Worm (Caenorhabditis elegans) whole organism, young adult: ENCODE results near the gene EEED8.15.

Experiments
- B0019.2 ChIP-seq: fragments of 200-800 bp; sonication (Bioruptor generic); conservative IDR thresholded peaks from 2 replicates; pipeline ENCODE4 v1.3.6; 2022; ENCODE audit warnings: missing genetic modification reagents, missing genetic modification characterization, missing compliant biosample characterization
- B0336.3 ChIP-seq: fragments of 200-800 bp; sonication (Bioruptor generic); IDR thresholded peaks from 2 replicates; pipeline ENCODE4 v1.3.6; 2022; ENCODE audit warnings: missing genetic modification characterization, missing compliant biosample characterization
- C17E4.6 ChIP-seq: fragments of 200-800 bp; sonication (Bioruptor generic); IDR thresholded peaks from 2 replicates; pipeline ENCODE4 v1.3.6; 2022; ENCODE audit warnings: missing genetic modification reagents, missing genetic modification characterization, missing compliant biosample characterization
- F49E8.2 ChIP-seq: sonication (generic microtip); optimal IDR thresholded peaks from 3 replicates; lab custom pipeline; 2017; ENCODE audit warnings: missing genetic modification characterization, mild to moderate bottlenecking, missing compliant biosample characterization, antibody characterized with exemption, moderate library complexity; ENCODE audit not compliant: insufficient read depth
- F57C9.4 ChIP-seq: sonication (generic microtip); optimal IDR thresholded peaks from 2 replicates; lab custom pipeline; 2017; ENCODE audit warnings: mild to moderate bottlenecking, missing genetic modification characterization, missing compliant biosample characterization
- K11D2.4 ChIP-seq: fragments of 200-800 bp; sonication (Bioruptor generic); IDR thresholded peaks from 2 replicates; pipeline ENCODE4 v1.3.6; 2022; ENCODE audit warnings: missing genetic modification reagents, missing genetic modification characterization, missing compliant biosample characterization
- Y53F4B.3 ChIP-seq: fragments of 200-800 bp; sonication (Bioruptor generic); IDR thresholded peaks from 2 replicates; pipeline ENCODE4 v1.3.6; 2022; ENCODE audit warnings: missing genetic modification reagents, missing genetic modification characterization, missing compliant biosample characterization
- Y56A3A.18 ChIP-seq: fragments of 200-800 bp; sonication (Bioruptor generic); IDR thresholded peaks from 2 replicates; pipeline ENCODE4 v1.3.6; 2022; ENCODE audit warnings: missing genetic modification reagents, missing genetic modification characterization, missing compliant biosample characterization
- Y67H2A.10 ChIP-seq: fragments of 200-800 bp; sonication (Bioruptor generic); conservative IDR thresholded peaks from 2 replicates; pipeline ENCODE4 v1.3.6; 2022; ENCODE audit warnings: missing genetic modification reagents, missing genetic modification characterization, missing compliant biosample characterization
- bed-1 ChIP-seq: fragments of 200-800 bp; sonication (Bioruptor generic); IDR thresholded peaks from 2 replicates; pipeline ENCODE4 v1.3.6; 2022; ENCODE audit warnings: missing genetic modification reagents, missing genetic modification characterization, missing compliant biosample characterization
- bed-2 ChIP-seq: fragments of 200-800 bp; sonication (Bioruptor generic); IDR thresholded peaks from 2 replicates; pipeline ENCODE4 v1.3.6; 2022; ENCODE audit warnings: missing genetic modification reagents, missing genetic modification characterization, missing compliant biosample characterization
- cebp-2 ChIP-seq: fragments of 200-800 bp; sonication (Bioruptor generic); IDR thresholded peaks from 2 replicates; pipeline ENCODE4 v1.3.6; 2022; ENCODE audit warnings: missing genetic modification characterization, missing compliant biosample characterization
- ceh-100 ChIP-seq: fragments of 200-800 bp; sonication (Bioruptor generic); IDR thresholded peaks from 2 replicates; pipeline ENCODE4 v1.3.6; 2022; ENCODE audit warnings: missing genetic modification reagents, missing genetic modification characterization, missing compliant biosample characterization
- ceh-27 ChIP-seq: fragments of 200-800 bp; sonication (Bioruptor generic); optimal IDR thresholded peaks from 2 replicates; lab custom pipeline; 2018; ENCODE audit warnings: mild to moderate bottlenecking, missing genetic modification characterization, moderate library complexity, missing compliant biosample characterization
- ceh-91 ChIP-seq: fragments of 200-800 bp; sonication (Bioruptor generic); IDR thresholded peaks from 2 replicates; pipeline ENCODE4 v1.3.6; 2022; ENCODE audit warnings: missing genetic modification reagents, missing genetic modification characterization, missing compliant biosample characterization
- dpff-1 ChIP-seq: sonication (generic microtip); optimal IDR thresholded peaks from 2 replicates; lab custom pipeline; 2017; ENCODE audit warnings: mild to moderate bottlenecking, missing genetic modification characterization, missing compliant biosample characterization
- egl-18 ChIP-seq: fragments of 200-800 bp; sonication (Bioruptor generic); IDR thresholded peaks from 2 replicates; pipeline ENCODE4 v1.3.6; 2022; ENCODE audit warnings: missing genetic modification reagents, missing genetic modification characterization, missing compliant biosample characterization
- egl-44 ChIP-seq: fragments of 200-800 bp; sonication (Bioruptor generic); IDR thresholded peaks from 2 replicates; pipeline ENCODE4 v1.3.6; 2022; ENCODE audit warnings: missing genetic modification reagents, missing genetic modification characterization, missing compliant biosample characterization
- hmg-20 ChIP-seq: fragments of 200-800 bp; sonication (Bioruptor generic); IDR thresholded peaks from 2 replicates; pipeline ENCODE4 v1.3.6; 2022; ENCODE audit warnings: missing genetic modification reagents, missing genetic modification characterization, missing compliant biosample characterization
- hrde-1 ChIP-seq: sonication (generic microtip); optimal IDR thresholded peaks from 2 replicates; lab custom pipeline; 2016; ENCODE audit warnings: missing genetic modification characterization, mild to moderate bottlenecking, missing compliant biosample characterization, moderate library complexity, missing genotype, missing genetic modification reagents, borderline replicate concordance
- lag-1 ChIP-seq: fragments of 200-800 bp; sonication (Bioruptor generic); IDR thresholded peaks from 2 replicates; pipeline ENCODE4 v1.3.6; 2022; ENCODE audit warnings: missing genetic modification reagents, missing genetic modification characterization, missing compliant biosample characterization
- let-607 ChIP-seq, 2 experiments: fragments of 200-800 bp in 1 of 2; sonication (Bioruptor generic) in 1 of 2; sonication (generic microtip) in 1 of 2; optimal IDR thresholded peaks; 2 replicates each; lab custom pipeline; 2016 to 2018; ENCODE audit warnings: mild to moderate bottlenecking in 2 of 2, missing compliant biosample characterization in 2 of 2, missing genetic modification characterization in 2 of 2, moderate library complexity in 2 of 2, missing genotype in 1 of 2
- lin-26 ChIP-seq: fragments of 200-800 bp; sonication (Bioruptor generic); IDR thresholded peaks from 2 replicates; pipeline ENCODE4 v1.3.6; 2022; ENCODE audit warnings: missing genetic modification reagents, missing genetic modification characterization, missing compliant biosample characterization
- lin-35 ChIP-seq, 3 experiments: fragments of 150-350 bp in 2 of 3; sonication (generic microtip) in 1 of 3; optimal IDR thresholded peaks; 2 replicates each; lab custom pipeline; 2014 to 2018; ENCODE audit warnings: missing biosample characterization in 3 of 3, missing genetic modification characterization in 3 of 3, missing genetic modification reagents in 3 of 3
- lir-1 ChIP-seq: fragments of 200-800 bp; sonication (Bioruptor generic); conservative IDR thresholded peaks from 2 replicates; pipeline ENCODE4 v1.3.6; 2022; ENCODE audit warnings: missing genetic modification reagents, missing genetic modification characterization, missing compliant biosample characterization
- lsl-1 ChIP-seq: fragments of 200-800 bp; sonication (Bioruptor generic); optimal IDR thresholded peaks from 2 replicates; lab custom pipeline; 2018; ENCODE audit warnings: mild to moderate bottlenecking, missing genetic modification characterization, moderate library complexity, missing compliant biosample characterization
- madf-6 ChIP-seq: fragments of 200-800 bp; sonication (Bioruptor generic); IDR thresholded peaks from 2 replicates; pipeline ENCODE4 v1.3.6; 2022; ENCODE audit warnings: missing genetic modification reagents, missing genetic modification characterization, missing compliant biosample characterization
- mcd-1 ChIP-seq: fragments of 200-800 bp; sonication (Bioruptor generic); IDR thresholded peaks from 2 replicates; pipeline ENCODE4 v1.3.6; 2022; ENCODE audit warnings: missing genetic modification reagents, missing genetic modification characterization, missing compliant biosample characterization
- mes-4 ChIP-seq: sonication (generic microtip); optimal IDR thresholded peaks from 2 replicates; lab custom pipeline; 2016; ENCODE audit warnings: missing genotype, missing genetic modification characterization, missing compliant biosample characterization
- mxl-1 ChIP-seq: sonication (generic microtip); optimal IDR thresholded peaks from 2 replicates; lab custom pipeline; 2016; ENCODE audit warnings: missing genetic modification characterization, missing compliant biosample characterization
- nfyb-1 ChIP-seq: fragments of 200-800 bp; sonication (Bioruptor generic); IDR thresholded peaks from 2 replicates; pipeline ENCODE4 v1.3.6; 2022; ENCODE audit warnings: missing genetic modification reagents, missing genetic modification characterization, missing compliant biosample characterization
- nhr-27 ChIP-seq: fragments of 200-800 bp; sonication (Bioruptor generic); optimal IDR thresholded peaks from 2 replicates; lab custom pipeline; 2018; ENCODE audit warnings: mild to moderate bottlenecking, missing genetic modification characterization, moderate library complexity, missing compliant biosample characterization
- nhr-80 ChIP-seq: sonication (generic microtip); optimal IDR thresholded peaks from 2 replicates; lab custom pipeline; 2016; ENCODE audit warnings: missing genetic modification characterization, missing compliant biosample characterization
- nhr-90 ChIP-seq: sonication (generic microtip); optimal IDR thresholded peaks from 2 replicates; lab custom pipeline; 2016; ENCODE audit warnings: missing genotype, mild to moderate bottlenecking, missing genetic modification characterization, missing compliant biosample characterization
- rec-8 ChIP-seq, 2 experiments: sonication (generic microtip); optimal IDR thresholded peaks; 2 replicates each; lab custom pipeline; 2016; ENCODE audit warnings: mild to moderate bottlenecking in 2 of 2, missing genetic modification characterization in 2 of 2, missing genetic modification reagents in 2 of 2, missing genotype in 2 of 2, missing biosample characterization in 1 of 2, missing compliant biosample characterization in 1 of 2, moderate library complexity in 1 of 2
- snpc-3.4 ChIP-seq: sonication (generic microtip); optimal IDR thresholded peaks from 2 replicates; lab custom pipeline; 2017; ENCODE audit warnings: missing genetic modification characterization, mild to moderate bottlenecking, missing compliant biosample characterization, antibody characterized with exemption, moderate library complexity, missing genotype, missing genetic modification reagents
- tbp1 ChIP-seq: fragments of 200-800 bp; sonication (Bioruptor generic); optimal IDR thresholded peaks from 2 replicates; lab custom pipeline; 2018; ENCODE audit warnings: mild to moderate bottlenecking, missing genetic modification characterization, missing compliant biosample characterization
- tlf-1 ChIP-seq: fragments of 200-800 bp; sonication (Bioruptor generic); optimal IDR thresholded peaks from 2 replicates; lab custom pipeline; 2018; ENCODE audit warnings: mild to moderate bottlenecking, missing genetic modification characterization, missing compliant biosample characterization
- xnd-1 ChIP-seq: sonication (generic microtip); optimal IDR thresholded peaks from 2 replicates; lab custom pipeline; 2016; ENCODE audit warnings: missing genotype, missing genetic modification reagents, missing genetic modification characterization, missing compliant biosample characterization
- zfh-2 ChIP-seq: fragments of 200-800 bp; sonication (Bioruptor generic); conservative IDR thresholded peaks from 2 replicates; pipeline ENCODE4 v1.3.6; 2022; ENCODE audit warnings: missing genetic modification reagents, missing genetic modification characterization, missing compliant biosample characterization
- ztf-25 ChIP-seq: fragments of 200-800 bp; sonication (Bioruptor generic); IDR thresholded peaks from 2 replicates; pipeline ENCODE4 v1.3.6; 2022; ENCODE audit warnings: missing genetic modification reagents, missing genetic modification characterization, missing compliant biosample characterization
- ztf-28 ChIP-seq: fragments of 200-800 bp; sonication (Bioruptor generic); IDR thresholded peaks from 2 replicates; pipeline ENCODE4 v1.3.6; 2022; ENCODE audit warnings: missing genetic modification reagents, missing genetic modification characterization, missing compliant biosample characterization
- ztf-3 ChIP-seq: fragments of 200-800 bp; sonication (Bioruptor generic); optimal IDR thresholded peaks from 2 replicates; lab custom pipeline; 2018; ENCODE audit warnings: mild to moderate bottlenecking, missing genetic modification characterization, missing compliant biosample characterization
- ztf-6 ChIP-seq: fragments of 200-800 bp; sonication (Bioruptor generic); IDR thresholded peaks from 2 replicates; pipeline ENCODE4 v1.3.6; 2022; ENCODE audit warnings: missing genetic modification reagents, missing genetic modification characterization, missing compliant biosample characterization

Gene EEED8.15

ce11 chrII:5377467-5378238 lies 41.4 kb upstream of the EEED8.15 start, which contains the start of gene prdx-2 (continued):
- TF ChIP-seq B0336.3 (GFP tag; lab: Robert Waterston, UW) (peak; percentile 73), nfyb-1 (GFP tag; lab: Robert Waterston, UW) (0 out of 2 replicates have a peak, but pooled peaks have one; percentile 51), K11D2.4 (GFP tag; lab: Robert Waterston, UW) (no peak), xnd-1 (peak; percentile 84), lag-1 (GFP tag; lab: Robert Waterston, UW) (no peak), tlf-1 (GFP tag; lab: Kevin White, UChicago) (peak; percentile 81), lsl-1 (peak; percentile 98), egl-44 (no peak), B0019.2 (peak; percentile 73), ceh-91 (GFP tag; lab: Robert Waterston, UW) (peak; percentile 94), F57C9.4 (tag; lab: Kevin White, UChicago) (no peak)

- TF ChIP-seq Y56A3A.18 (no peak), mes-4 (tag; lab: Kevin White, UChicago) (no peak), let-607 (tag; optimal IDR thresholded peaks at IDR 0.05; lab: Kevin White, UChicago) (peak in 1 of 2 experiments; percentile 5), zfh-2 (GFP tag; lab: Robert Waterston, UW) (no peak), nhr-80 (tag; lab: Kevin White, UChicago) (peak; percentile 16), ceh-91 (GFP tag; lab: Robert Waterston, UW) (no peak), ceh-27 (GFP tag; lab: Kevin White, UChicago) (no peak), egl-18 (GFP tag; lab: Robert Waterston, UW) (no peak), Y53F4B.3 (GFP tag; lab: Robert Waterston, UW) (no peak), madf-6 (GFP tag; lab: Robert Waterston, UW) (no peak), ztf-3 (no peak), lin-35 (GFP tag; optimal IDR thresholded peaks at IDR 0.05; lab: Kevin White, UChicago) (no peak), ztf-28 (GFP tag; lab: Robert Waterston, UW) (no peak), F49E8.2 (tag; lab: Kevin White, UChicago) (no peak), lir-1 (GFP tag; lab: Robert Waterston, UW) (no peak), ztf-25 (GFP tag; lab: Robert Waterston, UW) (no peak), ztf-6 (GFP tag; lab: Robert Waterston, UW) (no peak), bed-1 (no peak), snpc-3.4 (tag; lab: Kevin White, UChicago) (no peak), mcd-1 (GFP tag; lab: Robert Waterston, UW) (no peak), cebp-2 (GFP tag; lab: Robert Waterston, UW) (no peak), lin-26 (GFP tag; lab: Robert Waterston, UW) (0 out of 2 replicates have a peak, but pooled peaks have one; percentile 29), bed-2 (GFP tag; lab: Robert Waterston, UW) (no peak), hrde-1 (tag; lab: Kevin White, UChicago) (no peak), ceh-100 (GFP tag; lab: Robert Waterston, UW) (no peak)
- TF ChIP-seq, all 124 proteins: peak for 3
These were observed 40.8 kb upstream of the EEED8.15 start for ce11 chrII:5378239-5378521.

- peak; percentile 50 to 78 for TF ChIP-seq let-607 (tag; optimal IDR thresholded peaks at IDR 0.05; lab: Kevin White, UChicago)
- no peak for TF ChIP-seq ztf-6 (GFP tag; lab: Robert Waterston, UW)
- TF ChIP-seq nhr-90 (tag; lab: Kevin White, UChicago) = peak; percentile 70
- TF ChIP-seq dpff-1 (tag; lab: Kevin White, UChicago) = peak; percentile 44
- no peak for TF ChIP-seq mxl-1
- no peak for TF ChIP-seq nhr-27 (tag; lab: Kevin White, UChicago)
- TF ChIP-seq hmg-20 (GFP tag; lab: Robert Waterston, UW) = 0 out of 2 replicates have a peak, but pooled peaks have one; percentile 22
- peak; percentile 92 for TF ChIP-seq B0336.3 (GFP tag; lab: Robert Waterston, UW)
- TF ChIP-seq Y67H2A.10 (GFP tag; lab: Robert Waterston, UW) = no peak
- 0 out of 2 replicates have a peak, but pooled peaks have one; percentile 31 for TF ChIP-seq cebp-2 (GFP tag; lab: Robert Waterston, UW)
- TF ChIP-seq snpc-3.4 (tag; lab: Kevin White, UChicago) = peak; percentile 80
- peak; percentile 60 for TF ChIP-seq tbp1 (GFP tag; lab: Kevin White, UChicago)
- no peak for TF ChIP-seq rec-8 (tag; optimal IDR thresholded peaks at IDR 0.05; lab: Kevin White, UChicago)
- TF ChIP-seq C17E4.6 (GFP tag; lab: Robert Waterston, UW) = no peak
These were observed 39.4 kb upstream of the EEED8.15 start, which contains the start of gene pkc-3 for ce11 chrII:5379614-5380077. pkc-3 (plus strand) TSS chrII:5380027.
